Worm (Caenorhabditis elegans) whole organism, L1 larva: ENCODE measurements around the gene srw-1.

Experiments used
- alr-1 ChIP-seq: fragments of 200-800 bp; sonication (Bioruptor generic); optimal IDR thresholded peaks from 2 replicates; lab custom pipeline; 2018; ENCODE audit warnings: borderline replicate concordance, mild to moderate bottlenecking, missing genetic modification characterization, missing compliant biosample characterization
- blmp-1 ChIP-seq: fragments of 150-350 bp; optimal IDR thresholded peaks from 2 replicates; lab custom pipeline; 2014; ENCODE audit warnings: missing biosample characterization, missing genetic modification characterization
- ceh-82 ChIP-seq, 3 experiments: fragments of 150-350 bp in 1 of 3; sonication (generic microtip) in 2 of 3; optimal IDR thresholded peaks; 2 replicates each; lab custom pipeline; 2014 to 2017; ENCODE audit warnings: missing biosample characterization in 3 of 3, missing genetic modification characterization in 3 of 3
- elt-3 ChIP-seq, 6 experiments: fragments of 150-350 bp in 1 of 6; sonication (generic microtip); optimal IDR thresholded peaks; 2 replicates each; lab custom pipeline; 2017 to 2018; ENCODE audit warnings: missing biosample characterization in 6 of 6, missing genetic modification characterization in 6 of 6, inconsistent platforms in 1 of 6
- irx-1 ChIP-seq: sonication (generic microtip); optimal IDR thresholded peaks from 2 replicates; lab custom pipeline; 2016; ENCODE audit warnings: missing genetic modification characterization, missing compliant biosample characterization
- lsy-2 ChIP-seq, 2 experiments: fragments of 150-350 bp; optimal IDR thresholded peaks; 2 replicates each; lab custom pipeline; 2014; ENCODE audit warnings: missing biosample characterization in 2 of 2, missing genetic modification characterization in 2 of 2
- mab-9 ChIP-seq: fragments of 200-800 bp; sonication (Bioruptor generic); IDR thresholded peaks from 2 replicates; pipeline ENCODE4 v1.3.6; 2022; ENCODE audit warnings: missing genetic modification reagents, missing genetic modification characterization, missing compliant biosample characterization
- nhr-76 ChIP-seq: sonication (generic microtip); optimal IDR thresholded peaks from 2 replicates; lab custom pipeline; 2017; ENCODE audit warnings: missing biosample characterization, missing genetic modification characterization
- nhr-77 ChIP-seq: fragments of 150-350 bp; optimal IDR thresholded peaks from 2 replicates; lab custom pipeline; 2014; ENCODE audit warnings: missing biosample characterization, missing genetic modification characterization
- nhr-90 ChIP-seq: sonication (generic microtip); optimal IDR thresholded peaks from 2 replicates; lab custom pipeline; 2016; ENCODE audit warnings: mild to moderate bottlenecking, missing genetic modification characterization, missing compliant biosample characterization; ENCODE audit not compliant: poor library complexity
- zag-1 ChIP-seq: fragments of 150-350 bp; optimal IDR thresholded peaks from 2 replicates; lab custom pipeline; 2014; ENCODE audit warnings: missing biosample characterization, missing genetic modification characterization
- ztf-4 ChIP-seq: fragments of 150-350 bp; optimal IDR thresholded peaks from 2 replicates; lab custom pipeline; 2014; ENCODE audit warnings: missing biosample characterization, missing genetic modification characterization

ce11 chrV:15148800-15149199 lies 49.3 kb upstream of the srw-1 start, which contains the start of gene T09F5.1:
- TF ChIP-seq ceh-82 (tag; optimal IDR thresholded peaks at IDR 0.05; lab: Kevin White, UChicago) (no peak), blmp-1 (tag; lab: Kevin White, UChicago) (no peak), lsy-2 (tag; optimal IDR thresholded peaks at IDR 0.05; lab: Kevin White, UChicago) (no peak), irx-1 (no peak), nhr-76 (tag; lab: Kevin White, UChicago) (no peak), elt-3 (tag; optimal IDR thresholded peaks at IDR 0.05; lab: Kevin White, UChicago) (no peak), nhr-77 (no peak), mab-9 (GFP tag; lab: Robert Waterston, UW) (no peak), alr-1 (tag; lab: Kevin White, UChicago) (no peak), ztf-4 (tag; lab: Kevin White, UChicago) (no peak), zag-1 (tag; lab: Kevin White, UChicago) (no peak), nhr-90 (tag; lab: Kevin White, UChicago) (no peak)
